Worm (Caenorhabditis elegans): ENCODE data around the gene sshk-1.

- TF ChIP-seq flt-1 (GFP tag; IDR thresholded peaks at IDR 0.05): no peak
- TF ChIP-seq klf-2 (GFP tag; conservative IDR thresholded peaks at IDR 0.05): no peak
- no peak for TF ChIP-seq T22C8.4 (GFP tag; IDR thresholded peaks at IDR 0.05)
- TF ChIP-seq ref-1 (GFP tag; conservative IDR thresholded peaks at IDR 0.05): no peak
- TF ChIP-seq ztf-29 (GFP tag; IDR thresholded peaks at IDR 0.05): no peak
- TF ChIP-seq cog-1 (tag; optimal IDR thresholded peaks at IDR 0.05): no peak
- TF ChIP-seq ztf-23 (GFP tag; IDR thresholded peaks at IDR 0.05): no peak
- no peak for TF ChIP-seq med-1 (GFP tag; optimal IDR thresholded peaks at IDR 0.05; ENCODE audit: insufficient read depth)
- no peak for TF ChIP-seq tab-1 (GFP tag; IDR thresholded peaks at IDR 0.05)
These were observed 34.6 kb downstream of the sshk-1 start, which contains the start of gene clec-264 for ce11 chrV:20850580-20850979.
